Fruit fly (Drosophila melanogaster) whole organism, pupa: ENCODE measurements around the gene CG1024.
A peak's percentile ranks its signal among the peaks of the same experiment; 100 is the strongest.

Experiments
- CG10348 ChIP-seq: fragments of 200-800 bp; sonication (Bioruptor generic); IDR thresholded peaks from 2 replicates; pipeline ENCODE4 v1.3.6; 2022; ENCODE audit warnings: missing biosample characterization, missing genetic modification characterization
- CG12605 ChIP-seq: fragments of 200-800 bp; sonication (Bioruptor generic); IDR thresholded peaks from 2 replicates; pipeline ENCODE4 v1.3.6; 2022; ENCODE audit warnings: missing biosample characterization, missing genetic modification characterization
- CG13204 ChIP-seq: fragments of 200-800 bp; sonication (Bioruptor generic); optimal IDR thresholded peaks from 2 replicates; lab custom pipeline; 2018; ENCODE audit warnings: missing biosample characterization, mild to moderate bottlenecking, missing genetic modification characterization, moderate library complexity
- CG14655 ChIP-seq: fragments of 200-800 bp; sonication (Bioruptor generic); optimal IDR thresholded peaks from 3 replicates; lab custom pipeline; 2017; ENCODE audit warnings: mild to moderate bottlenecking, missing biosample characterization, missing genetic modification reagents, missing genetic modification characterization
- CG15710 ChIP-seq: fragments of 200-800 bp; sonication (Bioruptor generic); optimal IDR thresholded peaks from 2 replicates; lab custom pipeline; 2018; ENCODE audit warnings: missing biosample characterization, mild to moderate bottlenecking, missing genetic modification characterization, moderate library complexity
- CG17806 ChIP-seq: fragments of 200-800 bp; sonication (Bioruptor generic); optimal IDR thresholded peaks from 2 replicates; lab custom pipeline; 2018; ENCODE audit warnings: missing biosample characterization, mild to moderate bottlenecking, missing genetic modification characterization, moderate library complexity
- CG32121 ChIP-seq: fragments of 200-800 bp; sonication (Bioruptor generic); IDR thresholded peaks from 2 replicates; pipeline ENCODE4 v1.3.6; 2022; ENCODE audit warnings: missing biosample characterization, missing genetic modification characterization
- CG34367 ChIP-seq: fragments of 200-800 bp; sonication (Bioruptor generic); optimal IDR thresholded peaks from 2 replicates; lab custom pipeline; 2018; ENCODE audit warnings: missing biosample characterization, mild to moderate bottlenecking, missing genetic modification characterization
- CG4496 ChIP-seq: fragments of 200-800 bp; sonication (Bioruptor generic); IDR thresholded peaks from 3 replicates; pipeline ENCODE4 v1.3.6; 2022; ENCODE audit warnings: missing biosample characterization, missing genetic modification characterization
- CG8159 ChIP-seq: fragments of 200-800 bp; sonication (Bioruptor generic); optimal IDR thresholded peaks from 3 replicates; lab custom pipeline; 2018; ENCODE audit warnings: missing biosample characterization, mild to moderate bottlenecking, missing genetic modification characterization, moderate library complexity
- CG8301 ChIP-seq: fragments of 200-800 bp; sonication (Bioruptor generic); optimal IDR thresholded peaks from 2 replicates; lab custom pipeline; 2018; ENCODE audit warnings: missing biosample characterization, mild to moderate bottlenecking, missing genetic modification characterization
- CG9948 ChIP-seq: fragments of 200-800 bp; sonication (Bioruptor generic); optimal IDR thresholded peaks from 2 replicates; lab custom pipeline; 2018; ENCODE audit warnings: missing biosample characterization, mild to moderate bottlenecking, missing genetic modification characterization, moderate library complexity
- D1 ChIP-seq: fragments of 200-800 bp; sonication (Bioruptor generic); optimal IDR thresholded peaks from 2 replicates; lab custom pipeline; 2018; ENCODE audit warnings: missing biosample characterization, mild to moderate bottlenecking, missing genetic modification characterization, moderate library complexity
- EcR ChIP-seq: fragments of 200-800 bp; sonication (Bioruptor generic); optimal IDR thresholded peaks from 3 replicates; lab custom pipeline; 2019; ENCODE audit warnings: missing biosample characterization, missing genetic modification characterization, mild to moderate bottlenecking, moderate library complexity, missing genetic modification reagents
- Ets98B ChIP-seq: fragments of 200-800 bp; sonication (Bioruptor generic); IDR thresholded peaks from 2 replicates; pipeline ENCODE4 v1.3.6; 2022; ENCODE audit warnings: missing biosample characterization, missing genetic modification characterization
- Pif1A ChIP-seq: fragments of 200-800 bp; sonication (Bioruptor generic); optimal IDR thresholded peaks from 3 replicates; lab custom pipeline; 2016; ENCODE audit warnings: missing biosample characterization, missing genetic modification characterization
- Pif1B ChIP-seq: fragments of 200-800 bp; sonication (Bioruptor generic); optimal IDR thresholded peaks from 3 replicates; lab custom pipeline; 2016; ENCODE audit warnings: missing biosample characterization, missing genetic modification characterization
- Snoo ChIP-seq: fragments of 200-800 bp; sonication (Bioruptor generic); optimal IDR thresholded peaks from 3 replicates; lab custom pipeline; 2017; ENCODE audit warnings: missing biosample characterization, mild to moderate bottlenecking, missing genetic modification characterization, inconsistent platforms
- fd96Ca ChIP-seq: fragments of 200-800 bp; sonication (Bioruptor generic); IDR thresholded peaks from 3 replicates; pipeline ENCODE4 v1.3.6; 2022; ENCODE audit warnings: missing biosample characterization, missing genetic modification characterization
- gl ChIP-seq: fragments of 200-800 bp; sonication (Bioruptor generic); optimal IDR thresholded peaks from 2 replicates; lab custom pipeline; 2018; ENCODE audit warnings: missing biosample characterization, mild to moderate bottlenecking, missing genetic modification characterization
- rn ChIP-seq: fragments of 200-800 bp; sonication (Bioruptor generic); IDR thresholded peaks from 2 replicates; pipeline ENCODE4 v1.3.6; 2022; ENCODE audit warnings: missing biosample characterization, missing genetic modification characterization

The CG1024 gene

DNA sequence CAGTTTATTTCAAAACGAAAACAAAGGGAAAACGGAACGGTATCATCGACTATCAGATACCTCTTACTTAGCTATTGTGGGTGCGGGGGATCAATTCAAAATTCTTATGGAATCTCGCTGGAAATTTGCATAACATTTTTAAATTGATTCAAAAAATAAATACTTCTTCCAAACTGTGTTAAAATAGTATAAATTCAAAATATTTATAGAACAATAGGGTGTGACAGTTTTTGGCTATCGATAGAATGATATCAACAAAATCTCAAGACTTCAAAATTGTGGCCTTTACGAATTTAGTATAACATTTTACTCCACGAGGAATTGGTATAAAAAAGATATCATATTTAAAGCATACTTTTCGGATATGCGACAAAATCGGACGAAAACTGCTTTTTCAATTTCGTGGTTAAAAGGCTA is 8.3 kb upstream of the CG1024 start:
- TF ChIP-seq CG4496 (no peak), Pif1A (GFP tag; lab: Kevin White, UChicago) (no peak)
- TF ChIP-seq, all 21 proteins: peak for 0

DNA sequence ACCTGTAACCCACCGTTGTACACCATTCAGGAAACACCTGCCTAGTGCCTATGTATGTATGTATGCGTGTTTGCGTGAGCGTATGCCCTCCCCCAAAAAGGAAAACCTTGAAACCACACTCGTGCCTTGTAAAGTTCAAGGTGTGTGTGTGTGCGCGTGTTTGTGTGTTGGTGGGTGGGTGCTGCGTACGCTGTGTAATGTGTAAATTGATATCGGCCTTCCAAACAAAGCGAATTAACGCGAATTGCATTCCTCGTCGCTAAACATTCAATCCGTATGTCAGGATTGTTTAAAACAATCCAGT is 3.3 kb upstream of the CG1024 start:
- TF ChIP-seq EcR (GFP tag; lab: Kevin White, UChicago): peak; percentile 86
- TF ChIP-seq gl (tag; lab: Kevin White, UChicago): no peak

DNA sequence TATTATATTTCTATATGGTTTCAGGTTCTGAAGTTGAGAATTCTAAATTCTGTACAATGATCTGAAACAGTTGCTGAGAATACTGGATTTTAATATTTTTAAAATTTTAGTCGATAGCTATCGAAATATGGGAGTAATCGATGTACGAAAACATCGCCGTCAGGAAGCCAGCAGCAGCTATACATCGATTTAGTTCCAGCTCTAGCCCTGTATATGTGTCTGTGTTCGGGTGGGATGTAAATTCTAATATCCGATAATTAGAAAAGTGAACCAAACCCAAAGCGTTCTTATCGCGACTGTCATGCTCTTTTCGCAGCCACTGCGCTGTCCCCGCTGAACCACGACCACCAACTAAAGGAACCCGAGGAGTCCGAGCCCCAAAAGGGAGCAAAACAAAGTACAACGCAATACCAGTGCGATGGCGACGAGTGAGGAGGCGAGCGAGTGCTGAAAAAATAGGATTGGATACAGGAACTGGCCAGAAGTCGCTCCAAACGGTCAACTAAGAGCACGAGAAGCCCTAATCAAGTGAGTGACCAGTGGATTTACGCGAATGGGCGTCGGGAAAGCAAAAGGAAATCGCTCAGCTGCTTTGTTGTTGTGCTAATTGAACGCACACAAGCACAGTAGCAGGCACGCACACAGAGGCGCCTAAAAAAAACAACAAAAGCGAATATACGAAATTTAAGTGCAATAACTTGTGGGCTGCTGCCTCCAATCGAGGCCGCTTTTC is 2.8 kb upstream of the CG1024 start, which contains the start of gene gzl:
Gene gzl (plus strand): TSS at position 182 of the 733 bp plus-strand sequence.
- TF ChIP-seq CG10348 (GFP tag; lab: Robert Waterston, UW) (no peak), Pif1B (no peak), fd96Ca (GFP tag; lab: Robert Waterston, UW) (no peak), Ets98B (GFP tag; lab: Robert Waterston, UW) (no peak), D1 (tag; lab: Kevin White, UChicago) (no peak), Snoo (tag; lab: Kevin White, UChicago) (no peak), CG17806 (tag; lab: Kevin White, UChicago) (no peak), CG9948 (tag; lab: Kevin White, UChicago) (no peak), CG34367 (tag; lab: Kevin White, UChicago) (no peak), CG8159 (tag; lab: Kevin White, UChicago) (no peak), CG12605 (GFP tag; lab: Robert Waterston, UW) (no peak), EcR (GFP tag; lab: Kevin White, UChicago) (no peak), CG13204 (GFP tag; lab: Kevin White, UChicago) (no peak)

DNA sequence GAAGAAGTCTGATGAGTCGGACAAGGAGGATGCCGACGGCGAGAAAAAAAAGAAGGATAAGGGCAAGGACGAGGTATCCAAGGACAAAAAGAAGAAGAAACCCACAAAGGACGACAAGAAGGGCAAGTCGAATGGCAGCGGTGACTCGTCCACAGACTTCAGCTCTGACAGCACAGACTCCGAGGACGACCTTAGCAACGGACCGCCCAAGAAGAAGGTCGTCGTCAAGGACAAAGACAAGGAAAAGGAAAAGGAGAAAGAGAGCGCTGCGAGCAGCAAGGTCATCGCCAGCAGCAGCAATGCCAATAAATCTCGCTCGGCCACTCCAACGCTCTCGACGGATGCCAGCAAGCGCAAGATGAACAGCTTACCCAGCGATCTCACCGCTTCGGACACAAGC is 1.7 kb upstream of the CG1024 start:
- TF ChIP-seq gl (tag; lab: Kevin White, UChicago): no peak

DNA sequence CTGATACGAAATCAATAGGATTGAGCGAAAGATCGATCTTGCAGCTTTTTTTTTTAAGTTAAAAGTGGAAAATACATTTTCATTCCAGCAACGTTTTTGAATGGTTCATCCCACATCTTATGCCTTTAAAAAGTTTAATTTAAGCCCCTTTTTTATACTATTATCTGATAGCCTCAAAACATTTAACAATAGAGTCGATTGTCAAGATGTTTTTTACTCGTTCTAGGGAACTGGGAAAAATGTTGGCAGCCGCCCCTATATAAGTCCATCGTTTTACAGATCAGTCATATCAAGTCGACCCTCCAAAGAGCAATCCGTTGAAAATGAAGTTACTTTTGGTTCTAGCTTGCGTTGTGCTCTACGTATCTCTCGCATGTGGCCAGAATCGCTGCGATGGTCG is 2.6 kb downstream of the CG1024 start, which contains the start of gene CG42537:
Gene CG42537 (plus strand): TSS at position 301 of the 400 bp plus-strand sequence.
- no peak for TF ChIP-seq rn
- no peak for TF ChIP-seq CG14655 (GFP tag; lab: Kevin White, UChicago)
- TF ChIP-seq CG17806 (tag; lab: Kevin White, UChicago): no peak
- TF ChIP-seq CG8159 (tag; lab: Kevin White, UChicago): no peak
- TF ChIP-seq, all 21 proteins: peak for 0

DNA sequence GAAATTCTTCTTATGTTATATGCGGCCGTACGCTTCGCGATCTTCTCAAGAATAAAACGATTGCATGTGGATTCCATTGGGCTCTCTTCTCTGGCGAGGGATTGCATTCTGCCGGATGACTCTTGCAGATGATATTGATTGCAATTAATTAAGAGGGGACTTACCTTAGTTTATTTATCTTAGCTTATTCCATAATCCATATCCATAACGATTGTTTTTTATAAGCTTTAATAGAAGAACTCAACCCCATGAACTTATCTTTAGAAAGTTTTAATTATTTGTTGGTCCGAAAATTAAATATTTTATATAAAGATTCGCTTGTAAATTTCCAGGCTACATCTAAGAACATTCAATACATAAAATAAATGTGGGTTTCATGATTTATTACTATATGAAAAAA is 4.2 kb downstream of the CG1024 start, which contains the start of gene CRAT:
Gene CRAT (minus strand): TSS at position 101 of the 400 bp plus-strand sequence.
- TF ChIP-seq D1 (tag; lab: Kevin White, UChicago) (no peak), CG12605 (GFP tag; lab: Robert Waterston, UW) (no peak), Snoo (tag; lab: Kevin White, UChicago) (no peak), CG34367 (tag; lab: Kevin White, UChicago) (no peak), EcR (GFP tag; lab: Kevin White, UChicago) (no peak), CG4496 (no peak), CG9948 (tag; lab: Kevin White, UChicago) (no peak), Pif1B (no peak), gl (tag; lab: Kevin White, UChicago) (no peak), Pif1A (GFP tag; lab: Kevin White, UChicago) (no peak), CG8159 (tag; lab: Kevin White, UChicago) (no peak), fd96Ca (GFP tag; lab: Robert Waterston, UW) (no peak), CG10348 (GFP tag; lab: Robert Waterston, UW) (no peak), CG8301 (no peak), CG14655 (GFP tag; lab: Kevin White, UChicago) (no peak)

DNA sequence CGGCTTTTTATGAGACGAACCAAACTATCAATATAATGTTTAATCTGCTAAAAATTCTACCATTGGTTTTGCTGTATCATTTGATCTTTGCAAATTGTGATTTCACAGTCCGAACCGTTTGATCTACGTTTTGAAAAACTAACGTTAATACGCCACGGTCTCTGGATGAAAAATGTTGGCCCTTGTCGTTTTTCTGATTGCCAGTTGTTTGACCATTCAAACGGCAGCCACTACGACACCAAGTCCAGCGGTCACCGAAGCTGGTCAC is 5.9 kb downstream of the CG1024 start, which contains the start of gene CG42564:
Gene CG42564 (plus strand): TSS at position 169 of the 268 bp plus-strand sequence.
- TF ChIP-seq gl (tag; lab: Kevin White, UChicago) (no peak), CG9948 (tag; lab: Kevin White, UChicago) (no peak), CG32121 (no peak), CG12605 (GFP tag; lab: Robert Waterston, UW) (no peak), CG8301 (no peak), CG13204 (GFP tag; lab: Kevin White, UChicago) (no peak), rn (no peak), CG4496 (no peak), Ets98B (GFP tag; lab: Robert Waterston, UW) (no peak), CG17806 (tag; lab: Kevin White, UChicago) (no peak), CG34367 (tag; lab: Kevin White, UChicago) (no peak), Pif1A (GFP tag; lab: Kevin White, UChicago) (no peak), Snoo (tag; lab: Kevin White, UChicago) (no peak), Pif1B (no peak), CG15710 (tag; lab: Kevin White, UChicago) (no peak)
